Worm (Caenorhabditis elegans): Measurements from ENCODE around the gene ppm-1.D.

ppm-1.D gene

ce11 chrIII:2386483-2386882 lies 55.1 kb downstream of the ppm-1.D start, which contains the start of gene H14E04.3:
Gene H14E04.3, minus strand, starts transcription at chrIII:2386583.
- TF ChIP-seq ceh-9 (tag; optimal IDR thresholded peaks at IDR 0.05) (no peak), T23F11.4 (GFP tag; optimal IDR thresholded peaks at IDR 0.05) (no peak), unc-55 (GFP tag; optimal IDR thresholded peaks at IDR 0.05) (no peak), pax-1 (tag; optimal IDR thresholded peaks at IDR 0.05) (no peak), pha-2 (tag; optimal IDR thresholded peaks at IDR 0.05) (no peak), hlh-15 (tag; optimal IDR thresholded peaks at IDR 0.05) (no peak), ztf-16 (tag; optimal IDR thresholded peaks at IDR 0.05) (no peak), elt-2 (tag; optimal IDR thresholded peaks at IDR 0.05) (no peak), odd-2 (tag; optimal IDR thresholded peaks at IDR 0.05) (no peak)

DNA sequence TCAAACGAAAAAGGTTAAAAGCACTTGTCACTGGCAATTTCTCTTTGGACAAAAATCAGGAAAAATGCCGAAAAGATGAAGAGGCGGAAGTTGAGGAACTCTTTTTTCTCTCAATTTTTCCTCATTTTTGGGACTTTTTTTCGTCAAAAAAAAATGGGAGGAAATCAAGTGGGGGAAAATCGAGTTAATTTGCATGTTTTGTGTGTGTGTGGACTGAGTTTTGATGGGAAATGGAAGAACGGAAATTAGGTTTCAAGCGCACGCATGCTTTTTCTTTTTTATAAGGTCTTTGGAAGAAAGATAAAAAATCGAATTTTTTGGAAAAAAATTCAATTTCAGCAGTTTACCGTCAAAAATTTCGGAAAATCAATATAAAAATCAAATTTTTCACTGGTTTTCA lies 60.3 kb downstream of the ppm-1.D start:
- TF ChIP-seq pha-4 (tag; optimal IDR thresholded peaks at IDR 0.05) (no peak), unc-42 (tag; optimal IDR thresholded peaks at IDR 0.05) (peak; percentile 83)
